Worm (Caenorhabditis elegans): ENCODE measurements around the gene nspe-2.
"Not testable (repeated sequence)": the region's sequence is repeated elsewhere in the genome, so short reads cannot be mapped to it uniquely, and the experiment has no call there.

The nspe-2 gene

ce11 chrII:12625673-12626072 lies 6.5 kb upstream of the nspe-2 start:
- TF ChIP-seq klf-2 (GFP tag; conservative IDR thresholded peaks at IDR 0.05) (no peak), ztf-23 (GFP tag; IDR thresholded peaks at IDR 0.05) (no peak), flt-1 (GFP tag; IDR thresholded peaks at IDR 0.05) (no peak), ref-1 (GFP tag; conservative IDR thresholded peaks at IDR 0.05) (no peak), cog-1 (tag; optimal IDR thresholded peaks at IDR 0.05) (no peak), ztf-29 (GFP tag; IDR thresholded peaks at IDR 0.05) (no peak), T22C8.4 (GFP tag; IDR thresholded peaks at IDR 0.05) (no peak), med-1 (GFP tag; optimal IDR thresholded peaks at IDR 0.05; ENCODE audit: insufficient read depth) (no peak), tab-1 (GFP tag; IDR thresholded peaks at IDR 0.05) (no peak)

- TF ChIP-seq ref-1 (GFP tag; conservative IDR thresholded peaks at IDR 0.05); ztf-29 (GFP tag; IDR thresholded peaks at IDR 0.05); T22C8.4 (GFP tag; IDR thresholded peaks at IDR 0.05): not testable (repeated sequence)
Measured at ce11 chrII:12624433-12624832, 5.2 kb upstream of the nspe-2 start, which contains the start of gene Y38E10A.14. Gene Y38E10A.14, minus strand, starts transcription at chrII:12624533.

ce11 chrII:12622843-12623242 lies 3.7 kb upstream of the nspe-2 start:
- TF ChIP-seq ztf-23 (GFP tag; IDR thresholded peaks at IDR 0.05) (no peak), klf-2 (GFP tag; conservative IDR thresholded peaks at IDR 0.05) (no peak), ztf-29 (GFP tag; IDR thresholded peaks at IDR 0.05) (no peak), ref-1 (GFP tag; conservative IDR thresholded peaks at IDR 0.05) (no peak), flt-1 (GFP tag; IDR thresholded peaks at IDR 0.05) (no peak), med-1 (GFP tag; optimal IDR thresholded peaks at IDR 0.05; ENCODE audit: insufficient read depth) (no peak), T22C8.4 (GFP tag; IDR thresholded peaks at IDR 0.05) (no peak), tab-1 (GFP tag; IDR thresholded peaks at IDR 0.05) (no peak), cog-1 (tag; optimal IDR thresholded peaks at IDR 0.05) (no peak)

- no peak for TF ChIP-seq flt-1 (GFP tag; IDR thresholded peaks at IDR 0.05)
- no peak for TF ChIP-seq ztf-23 (GFP tag; IDR thresholded peaks at IDR 0.05)
- no peak for TF ChIP-seq klf-2 (GFP tag; conservative IDR thresholded peaks at IDR 0.05)
- TF ChIP-seq T22C8.4 (GFP tag; IDR thresholded peaks at IDR 0.05): no peak
- no peak for TF ChIP-seq tab-1 (GFP tag; IDR thresholded peaks at IDR 0.05)
- no peak for TF ChIP-seq cog-1 (tag; optimal IDR thresholded peaks at IDR 0.05)
- TF ChIP-seq ztf-29 (GFP tag; IDR thresholded peaks at IDR 0.05): no peak
- TF ChIP-seq med-1 (GFP tag; optimal IDR thresholded peaks at IDR 0.05; ENCODE audit: insufficient read depth): no peak
- no peak for TF ChIP-seq ref-1 (GFP tag; conservative IDR thresholded peaks at IDR 0.05)
Measured at ce11 chrII:12621908-12622566, 2.8 kb upstream of the nspe-2 start, which contains the start of gene nspe-8. Gene nspe-8, minus strand, starts transcription at chrII:12621958.

- TF ChIP-seq ztf-23 (GFP tag; IDR thresholded peaks at IDR 0.05) (no peak), flt-1 (GFP tag; IDR thresholded peaks at IDR 0.05) (no peak), ztf-29 (GFP tag; IDR thresholded peaks at IDR 0.05) (no peak), klf-2 (GFP tag; conservative IDR thresholded peaks at IDR 0.05) (no peak), tab-1 (GFP tag; IDR thresholded peaks at IDR 0.05) (no peak), ref-1 (GFP tag; conservative IDR thresholded peaks at IDR 0.05) (no peak), cog-1 (tag; optimal IDR thresholded peaks at IDR 0.05) (no peak), med-1 (GFP tag; optimal IDR thresholded peaks at IDR 0.05; ENCODE audit: insufficient read depth) (no peak), T22C8.4 (GFP tag; IDR thresholded peaks at IDR 0.05) (no peak)
Measured at ce11 chrII:12620764-12621163, 1.6 kb upstream of the nspe-2 start, which contains the start of gene nspe-1. Gene nspe-1, minus strand, starts transcription at chrII:12620864.

- no peak for TF ChIP-seq ztf-29 (GFP tag; IDR thresholded peaks at IDR 0.05)
- TF ChIP-seq klf-2 (GFP tag; conservative IDR thresholded peaks at IDR 0.05): no peak
- TF ChIP-seq cog-1 (tag; optimal IDR thresholded peaks at IDR 0.05): no peak
- TF ChIP-seq med-1 (GFP tag; optimal IDR thresholded peaks at IDR 0.05; ENCODE audit: insufficient read depth): no peak
- TF ChIP-seq ref-1 (GFP tag; conservative IDR thresholded peaks at IDR 0.05): no peak
- no peak for TF ChIP-seq T22C8.4 (GFP tag; IDR thresholded peaks at IDR 0.05)
- TF ChIP-seq tab-1 (GFP tag; IDR thresholded peaks at IDR 0.05): no peak
- no peak for TF ChIP-seq ztf-23 (GFP tag; IDR thresholded peaks at IDR 0.05)
- TF ChIP-seq flt-1 (GFP tag; IDR thresholded peaks at IDR 0.05): no peak
Measured at ce11 chrII:12617586-12617985, 1.6 kb downstream of the nspe-2 start, which contains the start of gene nspe-3. Gene nspe-3, plus strand, starts transcription at chrII:12617886.

- TF ChIP-seq tab-1 (GFP tag; IDR thresholded peaks at IDR 0.05) (no peak), ref-1 (GFP tag; conservative IDR thresholded peaks at IDR 0.05) (no peak), flt-1 (GFP tag; IDR thresholded peaks at IDR 0.05) (no peak), ztf-23 (GFP tag; IDR thresholded peaks at IDR 0.05) (no peak), med-1 (GFP tag; optimal IDR thresholded peaks at IDR 0.05; ENCODE audit: insufficient read depth) (no peak), T22C8.4 (GFP tag; IDR thresholded peaks at IDR 0.05) (no peak), cog-1 (tag; optimal IDR thresholded peaks at IDR 0.05) (no peak), ztf-29 (GFP tag; IDR thresholded peaks at IDR 0.05) (no peak), klf-2 (GFP tag; conservative IDR thresholded peaks at IDR 0.05) (no peak)
Measured at ce11 chrII:12616081-12616480, 3.1 kb downstream of the nspe-2 start, which contains the start of gene nspe-6. Gene nspe-6, minus strand, starts transcription at chrII:12616181.

ce11 chrII:12615413-12615812 lies 3.8 kb downstream of the nspe-2 start:
- TF ChIP-seq T22C8.4 (GFP tag; IDR thresholded peaks at IDR 0.05) (no peak), cog-1 (tag; optimal IDR thresholded peaks at IDR 0.05) (no peak), med-1 (GFP tag; optimal IDR thresholded peaks at IDR 0.05; ENCODE audit: insufficient read depth) (no peak), ztf-29 (GFP tag; IDR thresholded peaks at IDR 0.05) (no peak), tab-1 (GFP tag; IDR thresholded peaks at IDR 0.05) (no peak), ztf-23 (GFP tag; IDR thresholded peaks at IDR 0.05) (no peak)

ce11 chrII:12612218-12612617 lies 7.0 kb downstream of the nspe-2 start, which contains the start of gene nspe-4:
Gene nspe-4, plus strand, starts transcription at chrII:12612518.
- TF ChIP-seq ztf-23 (GFP tag; IDR thresholded peaks at IDR 0.05) (no peak), ref-1 (GFP tag; conservative IDR thresholded peaks at IDR 0.05) (no peak), tab-1 (GFP tag; IDR thresholded peaks at IDR 0.05) (no peak), cog-1 (tag; optimal IDR thresholded peaks at IDR 0.05) (no peak), ztf-29 (GFP tag; IDR thresholded peaks at IDR 0.05) (no peak), med-1 (GFP tag; optimal IDR thresholded peaks at IDR 0.05; ENCODE audit: insufficient read depth) (no peak), klf-2 (GFP tag; conservative IDR thresholded peaks at IDR 0.05) (no peak), flt-1 (GFP tag; IDR thresholded peaks at IDR 0.05) (no peak)

Measured in whole organism, midembryonic.